Worm (Caenorhabditis elegans): ENCODE results near the gene utp-20.

The utp-20 gene

ce11 chrII:6531527-6531926 is 4.6 kb upstream of the utp-20 start, which contains the start of gene abch-1:
Gene abch-1, minus strand, starts transcription at chrII:6531627.
- TF ChIP-seq C34F6.9 (tag; optimal IDR thresholded peaks at IDR 0.05) (no peak), nhr-23 (tag; optimal IDR thresholded peaks at IDR 0.05) (no peak), skn-1 (tag; optimal IDR thresholded peaks at IDR 0.05) (no peak), ztf-4 (tag; optimal IDR thresholded peaks at IDR 0.05) (no peak), zag-1 (tag; optimal IDR thresholded peaks at IDR 0.05) (no peak), R02D3.7 (tag; optimal IDR thresholded peaks at IDR 0.05) (no peak), lsy-2 (tag; optimal IDR thresholded peaks at IDR 0.05) (no peak), lin-39 (tag; optimal IDR thresholded peaks at IDR 0.05) (no peak), peb-1 (tag; optimal IDR thresholded peaks at IDR 0.05) (no peak), nhr-21 (tag; optimal IDR thresholded peaks at IDR 0.05) (no peak), egl-27 (tag; optimal IDR thresholded peaks at IDR 0.05) (no peak), dmd-4 (tag; optimal IDR thresholded peaks at IDR 0.05) (no peak), ceh-82 (tag; optimal IDR thresholded peaks at IDR 0.05) (no peak), nhr-129 (tag; optimal IDR thresholded peaks at IDR 0.05) (no peak), elt-1 (tag; optimal IDR thresholded peaks at IDR 0.05) (no peak), nhr-77 (tag; optimal IDR thresholded peaks at IDR 0.05) (no peak), nhr-6 (tag; optimal IDR thresholded peaks at IDR 0.05) (no peak), lin-11 (tag; optimal IDR thresholded peaks at IDR 0.05) (no peak)

ce11 chrII:6531940-6532339 is 4.2 kb upstream of the utp-20 start, which contains the start of gene abcx-1:
Gene abcx-1, plus strand, starts transcription at chrII:6532163.
- no peak for TF ChIP-seq ZK546.5 (tag; optimal IDR thresholded peaks at IDR 0.05)
- TF ChIP-seq nhr-12 (tag; optimal IDR thresholded peaks at IDR 0.05) = no peak
- TF ChIP-seq nhr-129 (tag; optimal IDR thresholded peaks at IDR 0.05) = no peak

ce11 chrII:6544842-6545410 is 8.8 kb downstream of the utp-20 start, which contains the start of gene lron-15:
Gene lron-15, minus strand, starts transcription at chrII:6544892.
- TF ChIP-seq nhr-129 (tag; optimal IDR thresholded peaks at IDR 0.05) (no peak), gmeb-1 (tag; optimal IDR thresholded peaks at IDR 0.05) (no peak), unc-62 (GFP tag; optimal IDR thresholded peaks at IDR 0.05) (no peak), nhr-10 (tag; optimal IDR thresholded peaks at IDR 0.05) (no peak), nhr-237 (tag; optimal IDR thresholded peaks at IDR 0.05) (no peak), nhr-77 (tag; optimal IDR thresholded peaks at IDR 0.05) (no peak), lin-13 (GFP tag; optimal IDR thresholded peaks at IDR 0.05) (no peak), sma-3 (GFP tag; optimal IDR thresholded peaks at IDR 0.05) (no peak), ztf-1 (GFP tag; conservative IDR thresholded peaks at IDR 0.05) (no peak), nhr-6 (tag; optimal IDR thresholded peaks at IDR 0.05) (no peak), blmp-1 (tag; optimal IDR thresholded peaks at IDR 0.05; ENCODE audit: insufficient read depth) (no peak), snpc-4 (tag; optimal IDR thresholded peaks at IDR 0.05) (no peak), aly-2 (tag; optimal IDR thresholded peaks at IDR 0.05) (no peak), nhr-23 (tag; optimal IDR thresholded peaks at IDR 0.05) (no peak), lsy-2 (tag; optimal IDR thresholded peaks at IDR 0.05) (no peak), crh-2 (tag; optimal IDR thresholded peaks at IDR 0.05) (no peak)

ce11 chrII:6554677-6555076 is 18.5 kb downstream of the utp-20 start, which contains the start of gene wrn-1:
Gene wrn-1, plus strand, starts transcription at chrII:6554977.
- no peak for TF ChIP-seq unc-39 (tag; optimal IDR thresholded peaks at IDR 0.05)
- TF ChIP-seq ztf-1 (GFP tag; conservative IDR thresholded peaks at IDR 0.05) = no peak
- no peak for TF ChIP-seq Y55F3AM.14 (GFP tag; optimal IDR thresholded peaks at IDR 0.05)
- no peak for TF ChIP-seq ceh-82 (tag; optimal IDR thresholded peaks at IDR 0.05)
- TF ChIP-seq nhr-12 (tag; optimal IDR thresholded peaks at IDR 0.05) = no peak
- TF ChIP-seq snpc-4 (tag; optimal IDR thresholded peaks at IDR 0.05) = no peak
- no peak for TF ChIP-seq nhr-21 (tag; optimal IDR thresholded peaks at IDR 0.05)
- no peak for TF ChIP-seq lin-13 (GFP tag; optimal IDR thresholded peaks at IDR 0.05)
- no peak for TF ChIP-seq ztf-11 (tag; optimal IDR thresholded peaks at IDR 0.05)
- TF ChIP-seq dmd-4 (tag; optimal IDR thresholded peaks at IDR 0.05) = no peak
- TF ChIP-seq nhr-10 (tag; optimal IDR thresholded peaks at IDR 0.05) = no peak
- TF ChIP-seq skn-1 (tag; optimal IDR thresholded peaks at IDR 0.05) = no peak

- TF ChIP-seq lin-39 (tag; optimal IDR thresholded peaks at IDR 0.05) = no peak
- TF ChIP-seq nhr-12 (tag; optimal IDR thresholded peaks at IDR 0.05) = no peak
- no peak for TF ChIP-seq lsy-2 (tag; optimal IDR thresholded peaks at IDR 0.05)
- TF ChIP-seq egl-27 (tag; optimal IDR thresholded peaks at IDR 0.05) = no peak
Measured at ce11 chrII:6558887-6559286, 22.7 kb downstream of the utp-20 start.
